Fruit fly (Drosophila melanogaster) whole organism, embryonic: Measurements from ENCODE around the gene eIF3h.

ENCODE experiments used
- Ada2b ChIP-seq: fragments of 200-800 bp; sonication (Bioruptor generic); IDR thresholded peaks from 2 replicates; pipeline ENCODE4 v1.3.6; 2022; ENCODE audit warnings: missing biosample characterization, missing genetic modification characterization
- Antp ChIP-seq: fragments of 200-800 bp; sonication (Bioruptor generic); optimal IDR thresholded peaks from 3 replicates; lab custom pipeline; 2016; ENCODE audit warnings: missing biosample characterization, missing genetic modification characterization
- Bdp1 ChIP-seq: fragments of 200-800 bp; sonication (Bioruptor generic); optimal IDR thresholded peaks from 3 replicates; lab custom pipeline; 2016; ENCODE audit warnings: missing biosample characterization, missing genetic modification characterization
- Bteb2 ChIP-seq: fragments of 200-800 bp; sonication (Bioruptor generic); optimal IDR thresholded peaks from 2 replicates; lab custom pipeline; 2016; ENCODE audit warnings: missing biosample characterization, missing genetic modification characterization
- CG11247 ChIP-seq: fragments of 200-800 bp; sonication (Bioruptor generic); IDR thresholded peaks from 2 replicates; pipeline ENCODE4 v1.3.6; 2022; ENCODE audit warnings: missing biosample characterization, missing genetic modification characterization
- CG13123 ChIP-seq: fragments of 200-800 bp; sonication (Bioruptor generic); optimal IDR thresholded peaks from 2 replicates; lab custom pipeline; 2016; ENCODE audit warnings: missing biosample characterization, missing genetic modification characterization
- CG13424 ChIP-seq: fragments of 200-800 bp; sonication (Bioruptor generic); optimal IDR thresholded peaks from 2 replicates; lab custom pipeline; 2019; ENCODE audit warnings: missing biosample characterization, mild to moderate bottlenecking, missing genetic modification characterization, moderate library complexity
- CG17612 ChIP-seq: fragments of 200-800 bp; sonication (Bioruptor generic); IDR thresholded peaks from 2 replicates; pipeline ENCODE4 v1.3.6; 2022; ENCODE audit warnings: missing biosample characterization, missing genetic modification characterization
- CG2120 ChIP-seq: fragments of 200-800 bp; sonication (Bioruptor generic); optimal IDR thresholded peaks from 3 replicates; lab custom pipeline; 2016; ENCODE audit warnings: missing biosample characterization, missing genetic modification characterization
- CG3163 ChIP-seq: fragments of 200-800 bp; sonication (Bioruptor generic); optimal IDR thresholded peaks from 3 replicates; lab custom pipeline; 2016; ENCODE audit warnings: missing biosample characterization, missing genetic modification characterization
- CG3838 ChIP-seq: fragments of 200-800 bp; sonication (Bioruptor generic); optimal IDR thresholded peaks from 3 replicates; lab custom pipeline; 2016; ENCODE audit warnings: missing biosample characterization, missing genetic modification characterization
- CG6791 ChIP-seq: fragments of 200-800 bp; sonication (Bioruptor generic); IDR thresholded peaks from 3 replicates; pipeline ENCODE4 v1.3.6; 2022; ENCODE audit warnings: missing biosample characterization, missing genetic modification characterization; ENCODE audit not compliant: partially characterized antibody
- CG7357 ChIP-seq: fragments of 200-800 bp; sonication (Bioruptor generic); IDR thresholded peaks from 3 replicates; pipeline ENCODE4 v1.3.6; 2022; ENCODE audit warnings: missing biosample characterization, missing genetic modification characterization
- CG7928 ChIP-seq: fragments of 200-800 bp; sonication (Bioruptor generic); optimal IDR thresholded peaks from 2 replicates; lab custom pipeline; 2017; ENCODE audit warnings: missing biosample characterization, mild to moderate bottlenecking, missing genetic modification characterization
- CG7963 ChIP-seq: fragments of 200-800 bp; sonication (Bioruptor generic); IDR thresholded peaks from 3 replicates; pipeline ENCODE4 v1.3.6; 2022; ENCODE audit warnings: missing biosample characterization, missing genetic modification characterization; ENCODE audit not compliant: partially characterized antibody
- CG8924 ChIP-seq: fragments of 200-800 bp; optimal IDR thresholded peaks from 3 replicates; lab custom pipeline; 2019; ENCODE audit warnings: missing biosample characterization, mild to moderate bottlenecking, missing genetic modification characterization, moderate library complexity
- CG8944 ChIP-seq: fragments of 200-800 bp; sonication (Bioruptor generic); optimal IDR thresholded peaks from 3 replicates; lab custom pipeline; 2016; ENCODE audit warnings: missing biosample characterization, missing genetic modification characterization
- CG9727 ChIP-seq: fragments of 200-800 bp; sonication (Bioruptor generic); optimal IDR thresholded peaks from 3 replicates; lab custom pipeline; 2017; ENCODE audit warnings: missing biosample characterization, mild to moderate bottlenecking, missing genetic modification characterization
- CG9876 ChIP-seq: fragments of 200-800 bp; sonication (Bioruptor generic); optimal IDR thresholded peaks from 2 replicates; lab custom pipeline; 2016; ENCODE audit warnings: missing biosample characterization, missing genetic modification characterization
- Deaf1 ChIP-seq: fragments of 200-800 bp; optimal IDR thresholded peaks from 3 replicates; lab custom pipeline; 2019; ENCODE audit warnings: missing biosample characterization, mild to moderate bottlenecking, missing genetic modification characterization, moderate library complexity
- Lhr ChIP-seq: fragments of 200-800 bp; sonication (Bioruptor generic); optimal IDR thresholded peaks from 3 replicates; lab custom pipeline; 2017; ENCODE audit warnings: mild to moderate bottlenecking, missing biosample characterization, missing genetic modification reagents, missing genetic modification characterization
- Mes4 ChIP-seq: fragments of 200-800 bp; sonication (Bioruptor generic); optimal IDR thresholded peaks from 2 replicates; lab custom pipeline; 2016; ENCODE audit warnings: missing biosample characterization, missing genetic modification characterization
- NC2β ChIP-seq: fragments of 200-800 bp; sonication (Bioruptor generic); optimal IDR thresholded peaks from 2 replicates; lab custom pipeline; 2016; ENCODE audit warnings: missing biosample characterization, missing genetic modification characterization
- Nf-YB ChIP-seq: fragments of 200-800 bp; sonication (Bioruptor generic); optimal IDR thresholded peaks from 3 replicates; lab custom pipeline; 2019; ENCODE audit warnings: missing biosample characterization, mild to moderate bottlenecking, missing genetic modification characterization, moderate library complexity
- Oaz ChIP-seq: fragments of 200-800 bp; sonication (Bioruptor generic); IDR thresholded peaks from 2 replicates; pipeline ENCODE4 v1.3.6; 2022; ENCODE audit warnings: missing biosample characterization, missing genetic modification characterization
- Opbp ChIP-seq: fragments of 200-800 bp; sonication (Bioruptor generic); IDR thresholded peaks from 3 replicates; pipeline ENCODE4 v1.3.6; 2022; ENCODE audit warnings: missing biosample characterization, missing genetic modification characterization; ENCODE audit not compliant: partially characterized antibody
- Ptx1 ChIP-seq: fragments of 200-800 bp; sonication (Bioruptor generic); IDR thresholded peaks from 2 replicates; pipeline ENCODE4 v1.3.6; 2022; ENCODE audit warnings: missing biosample characterization, missing genetic modification characterization
- Tbp ChIP-seq: fragments of >200 bp; optimal IDR thresholded peaks from 2 replicates; lab custom pipeline; 2018; ENCODE audit warnings: missing biosample characterization, missing genetic modification characterization
- bab2 ChIP-seq: fragments of 200-800 bp; sonication (Bioruptor generic); optimal IDR thresholded peaks from 2 replicates; lab custom pipeline; 2016; ENCODE audit warnings: missing biosample characterization, missing genetic modification characterization
- bigmax ChIP-seq: fragments of 200-800 bp; sonication (Bioruptor generic); optimal IDR thresholded peaks from 2 replicates; lab custom pipeline; 2018; ENCODE audit warnings: missing biosample characterization, mild to moderate bottlenecking, missing genetic modification characterization
- cad ChIP-seq: fragments of >200 bp; optimal IDR thresholded peaks from 2 replicates; lab custom pipeline; 2017; ENCODE audit warnings: missing biosample characterization, missing genetic modification characterization
- chif ChIP-seq, 2 experiments: fragments of 200-800 bp; sonication (Bioruptor generic); optimal IDR thresholded peaks; 3 replicates each; lab custom pipeline; 2016; ENCODE audit warnings: missing biosample characterization in 2 of 2, missing genetic modification characterization in 2 of 2
- chn ChIP-seq: fragments of 200-800 bp; sonication (Bioruptor generic); optimal IDR thresholded peaks from 2 replicates; lab custom pipeline; 2016; ENCODE audit warnings: missing biosample characterization, missing genetic modification characterization
- cwo ChIP-seq: fragments of 200-800 bp; sonication (Bioruptor generic); optimal IDR thresholded peaks from 3 replicates; lab custom pipeline; 2017; ENCODE audit warnings: missing biosample characterization, missing genetic modification characterization, mild to moderate bottlenecking, moderate library complexity, missing genetic modification reagents
- dati ChIP-seq: fragments of 200-800 bp; sonication (Bioruptor generic); IDR thresholded peaks from 2 replicates; pipeline ENCODE4 v1.3.6; 2022; ENCODE audit warnings: missing biosample characterization, missing genetic modification characterization
- dm ChIP-seq: fragments of 200-800 bp; sonication (Bioruptor generic); optimal IDR thresholded peaks from 3 replicates; lab custom pipeline; 2016; ENCODE audit warnings: missing biosample characterization, missing genetic modification characterization
- gcm2 ChIP-seq: fragments of 200-800 bp; sonication (Bioruptor generic); optimal IDR thresholded peaks from 2 replicates; lab custom pipeline; 2016; ENCODE audit warnings: missing biosample characterization, missing genetic modification characterization
- gro ChIP-seq: fragments of 200-800 bp; sonication (Bioruptor generic); optimal IDR thresholded peaks from 2 replicates; lab custom pipeline; 2016; ENCODE audit warnings: missing biosample characterization, missing genetic modification characterization
- hkb ChIP-seq, 2 experiments: fragments of 200-800 bp in 1 of 2; fragments of >200 bp in 1 of 2; sonication (Bioruptor generic) in 1 of 2; IDR thresholded peaks in 1 of 2; optimal IDR thresholded peaks in 1 of 2; 2 replicates each; pipeline versions ENCODE4 v1.3.6 to Lab custom; 2017 to 2022; ENCODE audit warnings: missing biosample characterization in 1 of 2, missing genetic modification characterization in 1 of 2
- kni ChIP-seq: fragments of 200-800 bp; sonication (Bioruptor generic); optimal IDR thresholded peaks from 3 replicates; lab custom pipeline; 2017; ENCODE audit warnings: mild to moderate bottlenecking, missing biosample characterization, missing genetic modification reagents, missing genetic modification characterization
- pfk ChIP-seq: fragments of 200-800 bp; sonication (Bioruptor generic); optimal IDR thresholded peaks from 2 replicates; lab custom pipeline; 2018; ENCODE audit warnings: missing biosample characterization, mild to moderate bottlenecking, missing genetic modification characterization, moderate library complexity
- slou ChIP-seq: fragments of 200-800 bp; sonication (Bioruptor generic); optimal IDR thresholded peaks from 3 replicates; lab custom pipeline; 2016; ENCODE audit warnings: missing biosample characterization, missing genetic modification characterization
- so ChIP-seq: fragments of 200-800 bp; sonication (Bioruptor generic); IDR thresholded peaks from 3 replicates; pipeline ENCODE4 v1.3.6; 2022; ENCODE audit warnings: missing biosample characterization, missing genetic modification characterization
- ssp ChIP-seq: fragments of 200-800 bp; sonication (Bioruptor generic); IDR thresholded peaks from 2 replicates; pipeline ENCODE4 v1.3.6; 2022; ENCODE audit warnings: missing biosample characterization, missing genetic modification characterization
- stc ChIP-seq: fragments of 200-800 bp; sonication (Bioruptor generic); IDR thresholded peaks from 2 replicates; pipeline ENCODE4 v1.3.6; 2022; ENCODE audit warnings: missing biosample characterization, missing genetic modification characterization
- stwl ChIP-seq: fragments of 200-800 bp; sonication (Bioruptor generic); optimal IDR thresholded peaks from 3 replicates; lab custom pipeline; 2018; ENCODE audit warnings: missing biosample characterization, mild to moderate bottlenecking, missing genetic modification characterization, moderate library complexity
- twi ChIP-seq: fragments of 200-800 bp; optimal IDR thresholded peaks from 2 replicates; lab custom pipeline; 2019; ENCODE audit warnings: missing biosample characterization, mild to moderate bottlenecking, missing genetic modification characterization, moderate library complexity
- tx ChIP-seq: fragments of 200-800 bp; sonication (Bioruptor generic); optimal IDR thresholded peaks from 2 replicates; lab custom pipeline; 2016; ENCODE audit warnings: missing biosample characterization, missing genetic modification characterization
- wek ChIP-seq: fragments of 200-800 bp; sonication (Bioruptor generic); optimal IDR thresholded peaks from 3 replicates; lab custom pipeline; 2018; ENCODE audit warnings: missing biosample characterization, mild to moderate bottlenecking, missing genetic modification characterization, moderate library complexity
- wor ChIP-seq: fragments of 200-800 bp; sonication (Bioruptor generic); IDR thresholded peaks from 2 replicates; pipeline ENCODE4 v1.3.6; 2022; ENCODE audit warnings: missing biosample characterization, missing genetic modification characterization
- yki ChIP-seq: fragments of >200 bp; optimal IDR thresholded peaks from 3 replicates; lab custom pipeline; 2018
- z ChIP-seq: fragments of 200-800 bp; sonication (Bioruptor generic); IDR thresholded peaks from 3 replicates; pipeline ENCODE4 v1.3.6; 2022; ENCODE audit warnings: missing biosample characterization, missing genetic modification characterization

Gene eIF3h

DNA sequence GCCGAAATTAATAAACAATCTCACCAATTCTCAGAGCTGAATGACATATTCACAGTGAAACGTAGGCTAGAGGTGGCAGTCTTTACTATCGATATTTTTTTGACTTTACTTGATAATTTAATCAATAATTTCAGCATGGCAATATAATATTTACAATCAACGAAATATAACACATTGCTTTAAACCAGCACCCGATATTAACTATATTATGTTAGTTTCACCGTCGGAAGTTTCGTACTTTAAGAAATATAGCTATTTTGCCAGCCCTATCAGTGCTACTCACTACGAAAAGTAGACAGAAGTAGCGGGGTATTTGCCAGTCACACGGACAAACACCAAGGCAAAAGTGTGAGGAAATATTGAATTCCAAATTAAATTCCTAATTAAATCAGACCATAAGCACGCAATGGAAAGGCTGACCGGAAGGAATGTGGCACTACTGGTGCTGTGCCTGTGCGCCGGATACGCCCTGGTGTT lies 42.1 kb downstream of the eIF3h start, which contains the start of the genes CG31917, Tfb5 and SelT (continued):
- TF ChIP-seq Nf-YB (GFP tag; lab: Kevin White, UChicago) (no peak), Mes4 (GFP tag; lab: Kevin White, UChicago) (no peak), Bdp1 (GFP tag; lab: Kevin White, UChicago) (no peak), Tbp (GFP tag; lab: Kevin White, UChicago) (no peak), Oaz (no peak), gro (peak; percentile 45), Antp (GFP tag; lab: Kevin White, UChicago) (peak; percentile 55), gcm2 (no peak), wor (GFP tag; lab: Robert Waterston, UW) (no peak), CG9727 (GFP tag; lab: Kevin White, UChicago) (peak; percentile 45), CG11247 (GFP tag; lab: Robert Waterston, UW) (no peak), bigmax (GFP tag; lab: Kevin White, UChicago) (no peak), CG6791 (GFP tag; lab: Robert Waterston, UW) (peak; percentile 57; the same call in 2 of the 3 replicates), CG13424 (tag; lab: Kevin White, UChicago) (peak; percentile 70), chif (GFP tag; optimal IDR thresholded peaks at IDR 0.05; lab: Kevin White, UChicago) (peak; percentile 17 to 52), bab2 (peak; percentile 70), dm (GFP tag; lab: Kevin White, UChicago) (peak; percentile 62), CG8944 (peak; percentile 36), ssp (0 out of 2 replicates have a peak, but pooled peaks have one; percentile 23), pfk (GFP tag; lab: Kevin White, UChicago) (no peak), Opbp (GFP tag; lab: Robert Waterston, UW) (no peak), Lhr (GFP tag; lab: Kevin White, UChicago) (peak; percentile 28), CG9876 (peak; percentile 21), Ptx1 (peak; percentile 56; the same call in 1 of the 2 replicates), twi (peak; percentile 50), stc (GFP tag; lab: Robert Waterston, UW) (no peak), NC2β (GFP tag; lab: Kevin White, UChicago) (peak; percentile 68), z (GFP tag; lab: Robert Waterston, UW) (no peak), Bteb2 (GFP tag; lab: Kevin White, UChicago) (peak; percentile 36), CG3838 (GFP tag; lab: Kevin White, UChicago) (peak; percentile 38), CG17612 (GFP tag; lab: Robert Waterston, UW) (no peak), hkb (optimal IDR thresholded peaks at IDR 0.05; lab: Kevin White, UChicago) (no peak), hkb (GFP tag; IDR thresholded peaks at IDR 0.05; lab: Robert Waterston, UW) (0 out of 2 replicates have a peak, but pooled peaks have one; percentile 15), Deaf1 (tag; lab: Kevin White, UChicago) (no peak), CG7357 (GFP tag; lab: Robert Waterston, UW) (no peak), wek (GFP tag; lab: Kevin White, UChicago) (no peak), CG8924 (peak; percentile 62), yki (peak; percentile 52), CG2120 (peak; percentile 85), CG13123 (GFP tag; lab: Kevin White, UChicago) (no peak), CG7963 (GFP tag; lab: Robert Waterston, UW) (no peak), cad (GFP tag; lab: Kevin White, UChicago) (no peak), dati (GFP tag; lab: Robert Waterston, UW) (no peak), chn (peak; percentile 9), CG7928 (GFP tag; lab: Kevin White, UChicago) (peak; percentile 46), so (GFP tag; lab: Robert Waterston, UW) (no peak), CG3163 (GFP tag; lab: Kevin White, UChicago) (peak; percentile 2), tx (peak; percentile 47), stwl (peak; percentile 49), slou (GFP tag; lab: Kevin White, UChicago) (peak; percentile 39), kni (no peak), cwo (GFP tag; lab: Kevin White, UChicago) (peak; percentile 28), Ada2b (GFP tag; lab: Robert Waterston, UW) (peak; percentile 46; the same call in 1 of the 2 replicates)
